Fruit fly (Drosophila melanogaster): ENCODE measurements around the gene Mur89F.

DNA sequence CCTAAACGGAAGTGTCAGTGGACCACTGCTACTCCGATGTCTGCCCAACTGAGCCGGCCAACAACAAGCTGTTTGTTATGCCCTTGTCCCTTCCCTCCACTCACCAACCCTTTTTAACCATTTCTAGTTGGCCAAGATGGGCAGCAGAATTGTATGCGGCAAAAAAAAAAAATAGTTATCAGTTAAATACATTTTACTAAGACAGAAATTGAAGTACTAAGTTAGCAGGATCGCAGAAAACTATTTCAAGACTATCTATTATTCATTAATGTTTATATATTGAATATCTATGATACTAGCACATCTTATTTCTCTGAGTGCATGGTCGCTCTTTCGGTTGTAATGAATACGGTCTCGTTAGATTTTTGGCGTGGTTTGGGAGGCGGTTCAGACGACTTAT lies 9.9 kb downstream of the Mur89F start:
- TF ChIP-seq CG8478 (optimal IDR thresholded peaks at IDR 0.05) (no peak), Dll (optimal IDR thresholded peaks at IDR 0.05) (no peak), pan (optimal IDR thresholded peaks at IDR 0.05) (no peak), psq (optimal IDR thresholded peaks at IDR 0.05) (no peak), usp (GFP tag; optimal IDR thresholded peaks at IDR 0.05) (no peak), EcR (GFP tag; optimal IDR thresholded peaks at IDR 0.05) (no peak)

Measured in whole organism.